Fruit fly (Drosophila melanogaster) whole organism, prepupa: Measurements from ENCODE around the gene Hsp110.

Experiments
- CG11902 ChIP-seq: fragments of 200-800 bp; sonication (Bioruptor generic); optimal IDR thresholded peaks from 3 replicates; lab custom pipeline; 2016; ENCODE audit warnings: missing biosample characterization, missing genetic modification characterization
- CG1621 ChIP-seq: fragments of 200-800 bp; sonication (Bioruptor generic); optimal IDR thresholded peaks from 3 replicates; lab custom pipeline; 2018; ENCODE audit warnings: missing biosample characterization, mild to moderate bottlenecking, missing genetic modification characterization
- CG16779 ChIP-seq: fragments of 200-800 bp; sonication (Bioruptor generic); optimal IDR thresholded peaks from 3 replicates; lab custom pipeline; 2017; ENCODE audit warnings: missing biosample characterization, mild to moderate bottlenecking, missing genetic modification characterization
- CG3032 ChIP-seq: fragments of 200-800 bp; optimal IDR thresholded peaks from 2 replicates; lab custom pipeline; 2019; ENCODE audit warnings: missing biosample characterization, mild to moderate bottlenecking, missing genetic modification characterization, moderate library complexity
- CG31627 ChIP-seq: fragments of 200-800 bp; sonication (Bioruptor generic); optimal IDR thresholded peaks from 3 replicates; lab custom pipeline; 2016; ENCODE audit warnings: missing biosample characterization, missing genetic modification characterization
- CG32006 ChIP-seq: fragments of 200-800 bp; sonication (Bioruptor generic); optimal IDR thresholded peaks from 3 replicates; lab custom pipeline; 2017; ENCODE audit warnings: missing biosample characterization, mild to moderate bottlenecking, missing genetic modification characterization
- CG3919 ChIP-seq: fragments of 200-800 bp; sonication (Bioruptor generic); optimal IDR thresholded peaks from 3 replicates; lab custom pipeline; 2016; ENCODE audit warnings: missing biosample characterization, missing genetic modification characterization
- CG4318 ChIP-seq: fragments of 200-800 bp; sonication (Bioruptor generic); optimal IDR thresholded peaks from 3 replicates; lab custom pipeline; 2017; ENCODE audit warnings: missing biosample characterization, mild to moderate bottlenecking, missing genetic modification characterization
- CG6792 ChIP-seq: fragments of 200-800 bp; sonication (Bioruptor generic); optimal IDR thresholded peaks from 3 replicates; lab custom pipeline; 2016; ENCODE audit warnings: missing biosample characterization, missing genetic modification characterization
- CG6854 ChIP-seq: fragments of 200-800 bp; sonication (Bioruptor generic); optimal IDR thresholded peaks from 2 replicates; lab custom pipeline; 2017; ENCODE audit warnings: missing biosample characterization, mild to moderate bottlenecking, missing genetic modification characterization
- CG7368 ChIP-seq: fragments of 200-800 bp; sonication (Bioruptor generic); optimal IDR thresholded peaks from 3 replicates; lab custom pipeline; 2016; ENCODE audit warnings: missing biosample characterization, missing genetic modification characterization
- CG8119 ChIP-seq: fragments of 200-800 bp; sonication (Bioruptor generic); IDR thresholded peaks from 3 replicates; pipeline ENCODE4 v1.3.6; 2022; ENCODE audit warnings: missing biosample characterization, missing genetic modification characterization
- CG8319 ChIP-seq: fragments of 200-800 bp; sonication (Bioruptor generic); optimal IDR thresholded peaks from 3 replicates; lab custom pipeline; 2016; ENCODE audit warnings: missing biosample characterization, missing genetic modification characterization
- CG8632 ChIP-seq: fragments of 200-800 bp; sonication (Bioruptor generic); optimal IDR thresholded peaks from 3 replicates; lab custom pipeline; 2016; ENCODE audit warnings: missing biosample characterization, missing genetic modification characterization
- Eip78C ChIP-seq: fragments of 200-800 bp; sonication (Bioruptor generic); peaks from one replicate; lab custom pipeline; 2016; ENCODE audit warnings: missing biosample characterization, missing genetic modification characterization
- Eip93F ChIP-seq: fragments of 200-800 bp; sonication (Bioruptor generic); optimal IDR thresholded peaks from 2 replicates; lab custom pipeline; 2016; ENCODE audit warnings: missing biosample characterization, mild to moderate bottlenecking, missing genetic modification characterization
- Ets96B ChIP-seq: fragments of 200-800 bp; optimal IDR thresholded peaks from 2 replicates; lab custom pipeline; 2019; ENCODE audit warnings: missing biosample characterization, mild to moderate bottlenecking, missing genetic modification characterization, moderate library complexity
- Gug ChIP-seq: fragments of 200-800 bp; sonication (Bioruptor generic); IDR thresholded peaks from 2 replicates; pipeline ENCODE4 v1.3.6; 2022; ENCODE audit warnings: missing biosample characterization, missing genetic modification characterization
- Hr39 ChIP-seq: fragments of 200-800 bp; sonication (Bioruptor generic); optimal IDR thresholded peaks from 2 replicates; lab custom pipeline; 2016; ENCODE audit warnings: missing biosample characterization, missing genetic modification characterization
- Hr4 ChIP-seq: fragments of 200-800 bp; sonication (Bioruptor generic); optimal IDR thresholded peaks from 3 replicates; lab custom pipeline; 2016; ENCODE audit warnings: missing biosample characterization, missing genetic modification characterization
- OdsH ChIP-seq: fragments of 200-800 bp; sonication (Bioruptor generic); optimal IDR thresholded peaks from 3 replicates; lab custom pipeline; 2016; ENCODE audit warnings: missing biosample characterization, missing genetic modification characterization
- Sox102F ChIP-seq: fragments of 200-800 bp; sonication (Bioruptor generic); optimal IDR thresholded peaks from 2 replicates; lab custom pipeline; 2016; ENCODE audit warnings: missing biosample characterization, mild to moderate bottlenecking, missing genetic modification characterization
- Sox14 ChIP-seq: fragments of 200-800 bp; sonication (Bioruptor generic); optimal IDR thresholded peaks from 3 replicates; lab custom pipeline; 2016; ENCODE audit warnings: missing biosample characterization, missing genetic modification characterization
- achi ChIP-seq: fragments of 200-800 bp; sonication (Bioruptor generic); optimal IDR thresholded peaks from 3 replicates; lab custom pipeline; 2016; ENCODE audit warnings: missing biosample characterization, missing genetic modification characterization
- cyc ChIP-seq: fragments of 200-800 bp; sonication (Bioruptor generic); optimal IDR thresholded peaks from 3 replicates; lab custom pipeline; 2016; ENCODE audit warnings: missing biosample characterization, missing genetic modification characterization
- dac ChIP-seq: fragments of 200-800 bp; sonication (Bioruptor generic); optimal IDR thresholded peaks from 2 replicates; lab custom pipeline; 2017; ENCODE audit warnings: missing biosample characterization, mild to moderate bottlenecking, missing genetic modification characterization
- dsx ChIP-seq: fragments of 200-800 bp; optimal IDR thresholded peaks from 3 replicates; lab custom pipeline; 2019; ENCODE audit warnings: missing biosample characterization, mild to moderate bottlenecking, missing genetic modification characterization, moderate library complexity; ENCODE audit not compliant: poor library complexity, severe bottlenecking
- esn ChIP-seq: fragments of 200-800 bp; sonication (Bioruptor generic); optimal IDR thresholded peaks from 2 replicates; lab custom pipeline; 2016; ENCODE audit warnings: missing biosample characterization, mild to moderate bottlenecking, missing genetic modification characterization, moderate library complexity
- fd59A ChIP-seq: fragments of 200-800 bp; sonication (Bioruptor generic); optimal IDR thresholded peaks from 2 replicates; lab custom pipeline; 2017; ENCODE audit warnings: missing biosample characterization, mild to moderate bottlenecking, missing genetic modification characterization, missing genetic modification reagents
- fkh ChIP-seq: fragments of 200-800 bp; sonication (Bioruptor generic); optimal IDR thresholded peaks from 3 replicates; lab custom pipeline; 2017; ENCODE audit warnings: missing biosample characterization, mild to moderate bottlenecking, missing genetic modification characterization, moderate library complexity
- lz ChIP-seq: fragments of 200-800 bp; sonication (Bioruptor generic); optimal IDR thresholded peaks from 3 replicates; lab custom pipeline; 2016; ENCODE audit warnings: missing biosample characterization, missing genetic modification characterization
- net ChIP-seq: fragments of 200-800 bp; sonication (Bioruptor generic); optimal IDR thresholded peaks from 3 replicates; lab custom pipeline; 2016; ENCODE audit warnings: missing biosample characterization, missing genetic modification characterization
- pdm3 ChIP-seq: fragments of 200-800 bp; sonication (Bioruptor generic); optimal IDR thresholded peaks from 3 replicates; lab custom pipeline; 2016; ENCODE audit warnings: missing biosample characterization, missing genetic modification characterization
- salr ChIP-seq, 2 experiments: fragments of 200-800 bp; sonication (Bioruptor generic); optimal IDR thresholded peaks; 3 replicates each; lab custom pipeline; 2016 to 2018; ENCODE audit warnings: missing biosample characterization in 2 of 2, missing genetic modification characterization in 2 of 2, mild to moderate bottlenecking in 1 of 2
- ss ChIP-seq, 2 experiments: fragments of 200-800 bp; sonication (Bioruptor generic); optimal IDR thresholded peaks; 2 replicates in 1 of 2; 3 replicates in 1 of 2; lab custom pipeline; 2017 to 2018; ENCODE audit warnings: mild to moderate bottlenecking in 2 of 2, missing biosample characterization in 2 of 2, missing genetic modification characterization in 2 of 2, moderate library complexity in 1 of 2
- svp ChIP-seq: fragments of 200-800 bp; sonication (Bioruptor generic); peaks from one replicate; lab custom pipeline; 2016; ENCODE audit warnings: missing biosample characterization, missing genetic modification characterization
- vri ChIP-seq: fragments of 200-800 bp; sonication (Bioruptor generic); optimal IDR thresholded peaks from 3 replicates; lab custom pipeline; 2016; ENCODE audit warnings: missing biosample characterization, mild to moderate bottlenecking, missing genetic modification characterization

The Hsp110 gene

DNA sequence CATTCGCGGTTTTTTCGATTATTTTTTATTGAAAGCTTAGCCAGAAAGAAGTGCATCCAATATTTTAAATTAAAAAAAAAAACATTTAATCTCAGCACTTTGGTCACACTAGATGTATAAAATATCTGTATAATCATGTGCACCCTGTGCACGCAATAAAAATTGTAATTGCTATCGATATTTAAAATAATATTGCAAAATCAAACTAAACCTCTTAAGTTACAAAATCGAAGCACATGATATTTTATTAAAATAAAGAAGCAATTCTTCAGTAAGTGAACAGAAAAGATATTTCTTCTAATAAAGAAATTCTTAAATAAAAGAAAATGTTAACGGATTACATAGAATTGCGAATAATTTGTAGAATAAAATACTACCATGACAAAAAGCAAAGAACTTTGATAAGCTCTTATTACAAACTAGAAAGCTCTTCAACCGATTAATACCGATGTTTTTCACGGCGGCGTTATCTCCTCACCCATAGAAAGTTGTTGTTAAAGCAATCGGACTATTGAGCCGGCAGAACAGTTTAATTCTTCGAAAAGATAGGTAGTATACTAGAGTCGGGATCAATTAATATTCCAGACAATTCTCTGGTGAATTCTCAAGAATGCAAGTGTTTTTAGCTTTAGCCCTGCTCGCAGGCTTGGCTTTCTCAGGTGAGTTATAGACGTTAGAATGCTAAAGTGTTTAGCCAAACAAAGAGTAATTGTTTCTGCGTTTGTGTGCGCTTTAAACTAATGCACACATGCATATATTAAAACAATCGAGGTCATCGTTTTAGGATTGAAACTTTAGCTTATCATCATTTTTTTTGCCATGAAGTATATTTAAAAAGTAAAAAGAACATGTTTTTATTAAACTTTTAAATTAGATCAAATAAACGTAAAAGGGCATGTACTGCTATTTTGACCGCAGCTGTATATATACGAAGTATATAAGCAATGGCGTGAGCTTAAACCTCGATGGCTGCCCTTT lies 42.8 kb upstream of the Hsp110 start, which contains the start of gene CtsK1 (continued):
- TF ChIP-seq fkh (GFP tag; lab: Kevin White, UChicago) (no peak), dsx (GFP tag; lab: Kevin White, UChicago) (peak; percentile 18), ss (GFP tag; optimal IDR thresholded peaks at IDR 0.05; lab: Kevin White, UChicago) (peak in 1 of 2 experiments; percentile 20), CG11902 (no peak), CG16779 (tag; lab: Kevin White, UChicago) (no peak), Ets96B (tag; lab: Kevin White, UChicago) (peak; percentile 44), CG7368 (GFP tag; lab: Kevin White, UChicago) (no peak), pdm3 (GFP tag; lab: Kevin White, UChicago) (peak; percentile 61), CG8319 (GFP tag; lab: Kevin White, UChicago) (no peak), cyc (GFP tag; lab: Kevin White, UChicago) (peak; percentile 6), CG32006 (GFP tag; lab: Kevin White, UChicago) (peak; percentile 56), Hr4 (GFP tag; lab: Kevin White, UChicago) (peak; percentile 58), CG8119 (GFP tag; lab: Robert Waterston, UW) (peak; percentile 84), Eip93F (GFP tag; lab: Kevin White, UChicago) (no peak), CG3032 (tag; lab: Kevin White, UChicago) (peak; percentile 65), lz (peak; percentile 48), dac (GFP tag; lab: Kevin White, UChicago) (no peak), esn (GFP tag; lab: Kevin White, UChicago) (peak; percentile 71), CG1621 (no peak), Sox102F (GFP tag; lab: Kevin White, UChicago) (no peak), net (peak; percentile 56), Gug (GFP tag; lab: Robert Waterston, UW) (peak; percentile 68), CG6792 (GFP tag; lab: Kevin White, UChicago) (peak; percentile 38), CG3919 (GFP tag; lab: Kevin White, UChicago) (peak; percentile 52), Sox14 (GFP tag; lab: Kevin White, UChicago) (peak; percentile 49), CG31627 (GFP tag; lab: Kevin White, UChicago) (peak; percentile 38), Eip78C (peak; percentile 70), fd59A (no peak), OdsH (GFP tag; lab: Kevin White, UChicago) (peak; percentile 50), achi (peak; percentile 64), svp (GFP tag; lab: Kevin White, UChicago) (no peak), Hr39 (GFP tag; lab: Kevin White, UChicago) (peak; percentile 50), vri (no peak), salr (GFP tag; optimal IDR thresholded peaks at IDR 0.05; lab: Kevin White, UChicago) (no peak)

DNA sequence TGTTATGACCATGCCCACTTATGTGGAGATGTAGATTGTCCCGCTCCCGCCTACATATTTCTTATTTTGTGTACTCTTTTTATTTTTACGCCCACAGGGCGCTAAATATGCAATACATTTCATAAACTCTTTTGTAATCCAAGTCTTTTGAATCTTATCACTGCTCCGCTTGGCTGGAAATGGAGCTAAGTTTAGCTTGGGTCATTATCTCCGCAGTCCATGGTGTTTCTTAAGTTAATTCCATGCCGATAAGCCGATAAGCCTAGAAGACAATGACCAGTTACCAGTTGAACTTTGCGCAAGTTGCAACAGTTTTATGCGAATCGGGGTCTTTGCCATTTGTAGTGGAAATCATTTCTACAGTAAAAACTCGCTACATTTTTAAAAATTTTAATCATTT lies 40.4 kb upstream of the Hsp110 start:
- no peak for TF ChIP-seq CG31627 (GFP tag; lab: Kevin White, UChicago)
- TF ChIP-seq Eip78C: peak; percentile 46

DNA sequence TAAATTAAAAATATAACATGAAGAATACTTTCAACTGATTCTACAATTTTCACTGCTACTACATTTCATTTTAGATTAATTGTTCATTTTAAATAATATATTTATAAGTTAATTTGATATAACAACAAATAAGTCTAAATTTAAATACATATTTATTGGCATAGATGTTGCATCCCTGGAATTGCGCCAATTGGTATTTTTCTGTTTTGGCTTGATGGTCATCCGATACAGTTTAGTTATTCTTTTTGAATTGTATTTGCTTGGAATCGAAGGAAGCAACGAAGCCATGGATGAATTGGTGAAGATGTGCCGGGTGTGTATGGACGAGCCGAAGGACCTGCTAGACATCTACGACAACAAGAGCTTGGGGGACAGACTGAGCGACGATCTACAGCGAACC lies 39.8 kb upstream of the Hsp110 start, which contains the start of gene CG17361:
Gene CG17361, plus strand, starts transcription at position 200 of the 400 bp plus-strand sequence.
- no peak for TF ChIP-seq CG8119 (GFP tag; lab: Robert Waterston, UW)
- no peak for TF ChIP-seq svp (GFP tag; lab: Kevin White, UChicago)
- TF ChIP-seq CG3032 (tag; lab: Kevin White, UChicago): peak; percentile 21
- no peak for TF ChIP-seq CG6854
- no peak for TF ChIP-seq CG32006 (GFP tag; lab: Kevin White, UChicago)
- no peak for TF ChIP-seq CG16779 (tag; lab: Kevin White, UChicago)
- no peak for TF ChIP-seq CG4318
- no peak for TF ChIP-seq CG8632 (GFP tag; lab: Kevin White, UChicago)
- TF ChIP-seq ss (GFP tag; optimal IDR thresholded peaks at IDR 0.05; lab: Kevin White, UChicago): no peak
- TF ChIP-seq, all 60 proteins: peak for 1
